Worm (Caenorhabditis elegans) whole organism, L4/young adult: ENCODE measurements around the gene cap-2.
A peak's percentile ranks its signal among the peaks of the same experiment; 100 is the strongest.

Experiments
- W03F9.2 ChIP-seq: fragments of 150-350 bp; optimal IDR thresholded peaks from 2 replicates; lab custom pipeline; 2014; ENCODE audit warnings: missing biosample characterization, missing genetic modification characterization
- dao-5 ChIP-seq: sonication (generic microtip); optimal IDR thresholded peaks from 2 replicates; lab custom pipeline; 2016; ENCODE audit warnings: missing genotype, missing genetic modification characterization, moderate library complexity, missing compliant biosample characterization
- him-1 ChIP-seq: sonication (generic microtip); optimal IDR thresholded peaks from 2 replicates; lab custom pipeline; 2016; ENCODE audit warnings: missing genotype, missing genetic modification reagents, missing genetic modification characterization, missing compliant biosample characterization

The cap-2 gene

DNA sequence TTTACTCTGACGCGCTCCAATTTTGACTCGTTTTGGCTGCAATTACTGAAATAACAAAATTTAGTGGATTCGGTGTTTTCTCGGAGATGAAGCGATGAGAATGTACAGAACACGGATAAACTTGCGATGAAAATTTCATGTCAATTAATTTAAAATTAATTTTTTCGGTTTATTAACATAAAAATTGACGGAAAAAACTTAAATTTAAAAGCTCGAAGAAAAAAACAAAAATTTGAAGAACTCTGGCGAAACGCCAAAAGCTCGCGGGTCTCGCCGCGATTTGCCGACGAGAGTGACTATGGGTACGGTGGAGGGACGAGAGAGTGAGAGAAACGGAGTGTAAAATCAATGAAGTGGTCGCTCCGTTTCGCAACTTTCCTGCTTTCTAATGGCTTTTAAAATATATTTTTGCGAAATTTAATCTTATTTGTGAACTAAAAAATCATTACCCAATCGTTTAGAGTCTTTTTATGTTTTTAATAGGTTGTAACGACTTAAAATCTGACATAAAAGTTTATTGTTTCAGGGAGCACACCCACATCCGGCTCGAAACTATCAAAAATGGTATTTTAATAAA is at the start of gene cap-2, which contains the start of gene gmps-1:
TSS of gene cap-2 (plus strand) at position 527 of the 577 bp plus-strand sequence.
TSS of gene gmps-1 (minus strand) at position 51 of the 577 bp plus-strand sequence.
- TF ChIP-seq him-1 (tag; lab: Kevin White, UChicago) = peak; percentile 95
- peak; percentile 95 for TF ChIP-seq W03F9.2 (tag; lab: Kevin White, UChicago)
- TF ChIP-seq dao-5 (tag; lab: Kevin White, UChicago) = no peak

DNA sequence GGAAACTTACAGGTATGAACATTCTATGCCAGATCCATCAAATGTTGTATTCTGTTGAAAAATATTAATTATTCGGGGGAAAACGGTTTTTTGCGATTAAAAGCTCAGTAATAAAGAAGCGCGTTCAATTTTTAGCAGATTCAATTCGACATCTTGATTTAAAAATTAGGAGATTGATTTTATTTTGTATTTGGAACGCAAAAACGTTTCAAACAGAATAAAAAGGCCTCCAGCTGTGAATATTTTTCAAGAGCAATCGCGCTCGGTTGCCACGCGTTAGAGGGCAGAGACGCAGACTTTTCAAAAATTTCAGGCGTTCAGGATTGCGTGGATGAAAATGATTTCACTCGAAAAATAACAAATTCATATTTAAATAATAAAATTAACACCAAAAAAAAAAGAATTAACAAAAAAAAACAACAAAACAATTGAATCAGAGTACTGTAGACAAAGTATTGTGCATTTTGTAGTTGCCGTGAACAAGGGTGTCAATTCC is 49.0 kb upstream of the cap-2 start, which contains the start of gene R06F6.8:
TSS of gene R06F6.8 (minus strand) at position 51 of the 496 bp plus-strand sequence.
- TF ChIP-seq dao-5 (tag; lab: Kevin White, UChicago) (no peak), W03F9.2 (tag; lab: Kevin White, UChicago) (no peak)

ce11 chrII:10820679-10821078 is 48.3 kb upstream of the cap-2 start, which contains the start of gene ech-4:
TSS of gene ech-4 (plus strand) at chrII:10821031.
- no peak for TF ChIP-seq dao-5 (tag; lab: Kevin White, UChicago)
- TF ChIP-seq him-1 (tag; lab: Kevin White, UChicago) = no peak
- no peak for TF ChIP-seq W03F9.2 (tag; lab: Kevin White, UChicago)

DNA sequence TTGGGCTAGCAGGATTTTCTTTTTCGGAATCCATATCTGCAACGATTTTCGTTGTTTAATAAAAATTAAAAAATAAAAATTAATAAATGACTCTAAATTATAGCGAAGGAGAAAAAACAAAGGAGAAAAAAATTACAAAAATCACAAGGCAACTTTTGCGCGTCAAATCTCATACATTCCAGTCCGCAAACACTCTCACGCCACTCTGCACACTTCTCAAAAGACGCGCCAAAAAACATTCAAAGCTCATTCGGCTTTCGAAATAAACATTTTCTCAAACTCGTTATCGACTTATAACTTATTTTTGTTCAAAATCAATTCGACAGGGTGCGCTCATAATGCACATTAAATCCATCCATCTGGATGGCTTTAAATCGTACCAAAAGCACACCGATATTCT is 45.0 kb upstream of the cap-2 start, which contains the start of the genes R06F6.12 and mix-1:
TSS of gene R06F6.12 (minus strand) at position 36 of the 400 bp plus-strand sequence.
TSS of gene mix-1 (plus strand) at position 201 of the 400 bp plus-strand sequence.
- TF ChIP-seq W03F9.2 (tag; lab: Kevin White, UChicago) = peak; percentile 73
- no peak for TF ChIP-seq him-1 (tag; lab: Kevin White, UChicago)

- TF ChIP-seq W03F9.2 (tag; lab: Kevin White, UChicago) = no peak
- TF ChIP-seq dao-5 (tag; lab: Kevin White, UChicago) = no peak
- no peak for TF ChIP-seq him-1 (tag; lab: Kevin White, UChicago)
Measured at ce11 chrII:10829081-10829480, 39.9 kb upstream of the cap-2 start, which contains the start of gene VM106R.1. TSS of gene VM106R.1 (minus strand) at chrII:10829181.

DNA sequence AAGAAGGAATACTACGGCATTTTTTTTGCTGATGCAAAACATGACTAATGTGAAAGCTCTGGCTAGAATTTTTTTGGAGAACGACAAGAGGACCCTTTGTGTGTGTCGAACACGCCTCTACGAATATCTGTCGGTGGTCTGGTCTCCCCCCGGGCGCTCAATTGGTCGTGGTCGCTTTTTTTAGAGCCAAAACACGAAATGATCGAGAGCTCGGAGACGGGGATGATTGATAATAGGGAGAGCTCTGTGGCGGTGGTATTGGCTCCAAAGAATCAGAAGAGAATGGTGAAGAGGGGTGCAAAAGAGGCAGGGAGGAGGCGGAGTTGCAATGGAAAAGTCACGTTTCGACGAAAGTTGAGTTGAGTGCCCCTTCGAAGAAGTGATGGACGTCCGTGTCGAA is 39.4 kb upstream of the cap-2 start:
- TF ChIP-seq him-1 (tag; lab: Kevin White, UChicago) = no peak
- TF ChIP-seq dao-5 (tag; lab: Kevin White, UChicago) = no peak
- no peak for TF ChIP-seq W03F9.2 (tag; lab: Kevin White, UChicago)

- no peak for TF ChIP-seq him-1 (tag; lab: Kevin White, UChicago)
- no peak for TF ChIP-seq W03F9.2 (tag; lab: Kevin White, UChicago)
- no peak for TF ChIP-seq dao-5 (tag; lab: Kevin White, UChicago)
Measured at ce11 chrII:10834717-10835116, 34.3 kb upstream of the cap-2 start.

DNA sequence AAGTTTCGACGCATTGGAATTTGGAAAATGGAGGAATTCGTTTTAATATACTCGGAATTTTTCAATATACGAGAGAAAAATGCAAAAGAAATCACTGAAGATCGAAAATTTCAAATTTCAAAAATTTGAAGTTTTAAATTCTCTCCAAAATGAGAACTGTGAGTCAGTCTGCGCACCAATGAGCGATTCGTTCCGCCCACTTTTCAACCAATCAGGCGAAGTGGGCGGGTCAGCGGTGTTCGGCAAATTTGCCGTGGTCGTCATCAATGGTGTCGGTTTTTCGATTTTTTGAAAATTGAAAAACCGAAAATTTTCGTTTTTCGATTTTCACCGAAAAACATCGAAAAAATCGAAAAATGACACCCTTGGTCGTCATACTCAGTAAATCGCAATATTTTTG is 30.4 kb upstream of the cap-2 start:
- no peak for TF ChIP-seq dao-5 (tag; lab: Kevin White, UChicago)
- TF ChIP-seq him-1 (tag; lab: Kevin White, UChicago) = no peak
- TF ChIP-seq W03F9.2 (tag; lab: Kevin White, UChicago) = no peak

- peak; percentile 92 for TF ChIP-seq dao-5 (tag; lab: Kevin White, UChicago)
- TF ChIP-seq W03F9.2 (tag; lab: Kevin White, UChicago) = peak; percentile 57
- peak; percentile 95 for TF ChIP-seq him-1 (tag; lab: Kevin White, UChicago)
Measured at ce11 chrII:10840067-10840466, 28.9 kb upstream of the cap-2 start.

- TF ChIP-seq him-1 (tag; lab: Kevin White, UChicago) = no peak
- TF ChIP-seq W03F9.2 (tag; lab: Kevin White, UChicago) = no peak
- TF ChIP-seq dao-5 (tag; lab: Kevin White, UChicago) = no peak
Measured at ce11 chrII:10843527-10843926, 25.5 kb upstream of the cap-2 start, which contains the start of gene M106.8. TSS of gene M106.8 (minus strand) at chrII:10843627.

ce11 chrII:10847057-10847456 is 21.9 kb upstream of the cap-2 start:
- TF ChIP-seq W03F9.2 (tag; lab: Kevin White, UChicago) (no peak), dao-5 (tag; lab: Kevin White, UChicago) (no peak), him-1 (tag; lab: Kevin White, UChicago) (no peak)

ce11 chrII:10849903-10850302 is 19.1 kb upstream of the cap-2 start, which contains the start of gene M106.2:
TSS of gene M106.2 (minus strand) at chrII:10850003.
- TF ChIP-seq W03F9.2 (tag; lab: Kevin White, UChicago) (no peak), dao-5 (tag; lab: Kevin White, UChicago) (no peak)

- TF ChIP-seq him-1 (tag; lab: Kevin White, UChicago) = no peak
- TF ChIP-seq W03F9.2 (tag; lab: Kevin White, UChicago) = no peak
- no peak for TF ChIP-seq dao-5 (tag; lab: Kevin White, UChicago)
Measured at ce11 chrII:10851110-10851509, 17.9 kb upstream of the cap-2 start.

ce11 chrII:10852880-10853279 is 16.1 kb upstream of the cap-2 start:
- TF ChIP-seq him-1 (tag; lab: Kevin White, UChicago) = no peak
- no peak for TF ChIP-seq W03F9.2 (tag; lab: Kevin White, UChicago)
- no peak for TF ChIP-seq dao-5 (tag; lab: Kevin White, UChicago)
